Fruit fly (Drosophila melanogaster) whole organism, embryonic: ENCODE measurements around the gene CG6149.

Source experiments
- Antp ChIP-seq: fragments of 200-800 bp; sonication (Bioruptor generic); optimal IDR thresholded peaks from 3 replicates; lab custom pipeline; 2016; ENCODE audit warnings: missing biosample characterization, missing genetic modification characterization
- CG10321 ChIP-seq: fragments of 200-800 bp; sonication (Bioruptor generic); IDR thresholded peaks from 2 replicates; pipeline ENCODE4 v1.3.6; 2022; ENCODE audit warnings: missing biosample characterization, missing genetic modification characterization
- CG10565 ChIP-seq: fragments of 200-800 bp; sonication (Bioruptor generic); optimal IDR thresholded peaks from 3 replicates; lab custom pipeline; 2016; ENCODE audit warnings: missing biosample characterization, mild to moderate bottlenecking, missing genetic modification characterization
- CG12219 ChIP-seq: fragments of 200-800 bp; sonication (Bioruptor generic); optimal IDR thresholded peaks from 3 replicates; lab custom pipeline; 2018; ENCODE audit warnings: missing biosample characterization, mild to moderate bottlenecking, missing genetic modification characterization
- CG13296 ChIP-seq: fragments of 200-800 bp; sonication (Bioruptor generic); optimal IDR thresholded peaks from 3 replicates; lab custom pipeline; 2018; ENCODE audit warnings: missing biosample characterization, mild to moderate bottlenecking, missing genetic modification characterization
- CG13624 ChIP-seq: fragments of 200-800 bp; sonication (Bioruptor generic); optimal IDR thresholded peaks from 2 replicates; lab custom pipeline; 2016; ENCODE audit warnings: missing biosample characterization, missing genetic modification characterization
- CG14710 ChIP-seq: fragments of 200-800 bp; sonication (Bioruptor generic); optimal IDR thresholded peaks from 3 replicates; lab custom pipeline; 2019; ENCODE audit warnings: missing biosample characterization, mild to moderate bottlenecking, missing genetic modification characterization, moderate library complexity
- CG14965 ChIP-seq: fragments of 200-800 bp; sonication (Bioruptor generic); optimal IDR thresholded peaks from 2 replicates; lab custom pipeline; 2016; ENCODE audit warnings: missing biosample characterization, missing genetic modification characterization, borderline replicate concordance
- CG17829 ChIP-seq: fragments of 200-800 bp; optimal IDR thresholded peaks from 2 replicates; lab custom pipeline; 2019; ENCODE audit warnings: missing biosample characterization, mild to moderate bottlenecking, missing genetic modification characterization, moderate library complexity
- CG18011 ChIP-seq: fragments of 200-800 bp; sonication (Bioruptor generic); optimal IDR thresholded peaks from 2 replicates; lab custom pipeline; 2017; ENCODE audit warnings: missing biosample characterization, missing genetic modification characterization, mild to moderate bottlenecking, moderate library complexity, missing genotype
- CG2712 ChIP-seq: fragments of 200-800 bp; optimal IDR thresholded peaks from 3 replicates; lab custom pipeline; 2019; ENCODE audit warnings: missing biosample characterization, mild to moderate bottlenecking, missing genetic modification characterization, moderate library complexity
- CG31224 ChIP-seq: fragments of 200-800 bp; sonication (Bioruptor generic); IDR thresholded peaks from 2 replicates; pipeline ENCODE4 v1.3.6; 2022; ENCODE audit warnings: missing biosample characterization, missing genetic modification characterization
- CG31388 ChIP-seq: fragments of 200-800 bp; sonication (Bioruptor generic); optimal IDR thresholded peaks from 2 replicates; lab custom pipeline; 2016; ENCODE audit warnings: missing biosample characterization, missing genetic modification characterization
- CG31441 ChIP-seq: fragments of 200-800 bp; sonication (Bioruptor generic); IDR thresholded peaks from 2 replicates; pipeline ENCODE4 v1.3.6; 2022; ENCODE audit warnings: missing biosample characterization, missing genetic modification characterization
- CG4617 ChIP-seq: fragments of 200-800 bp; sonication (Bioruptor generic); optimal IDR thresholded peaks from 3 replicates; lab custom pipeline; 2016; ENCODE audit warnings: missing biosample characterization, missing genetic modification characterization, borderline replicate concordance
- CG4730 ChIP-seq: fragments of 200-800 bp; sonication (Bioruptor generic); IDR thresholded peaks from 2 replicates; pipeline ENCODE4 v1.3.6; 2022; ENCODE audit warnings: missing biosample characterization, missing genetic modification characterization
- CG5180 ChIP-seq: fragments of 200-800 bp; sonication (Bioruptor generic); optimal IDR thresholded peaks from 3 replicates; lab custom pipeline; 2017; ENCODE audit warnings: missing biosample characterization, missing genetic modification characterization, mild to moderate bottlenecking, moderate library complexity, missing genetic modification reagents
- CG6654 ChIP-seq: fragments of 200-800 bp; sonication (Bioruptor generic); optimal IDR thresholded peaks from 2 replicates; lab custom pipeline; 2017; ENCODE audit warnings: missing biosample characterization, mild to moderate bottlenecking, missing genetic modification characterization
- Dek ChIP-seq: fragments of 200-800 bp; sonication (Bioruptor generic); optimal IDR thresholded peaks from 3 replicates; lab custom pipeline; 2019; ENCODE audit warnings: missing biosample characterization, mild to moderate bottlenecking, missing genetic modification characterization, moderate library complexity
- Hey ChIP-seq: fragments of 200-800 bp; sonication (Bioruptor generic); optimal IDR thresholded peaks from 3 replicates; lab custom pipeline; 2018; ENCODE audit warnings: missing biosample characterization, mild to moderate bottlenecking, missing genetic modification characterization
- Hmr ChIP-seq: fragments of 200-800 bp; sonication (Bioruptor generic); optimal IDR thresholded peaks from 3 replicates; lab custom pipeline; 2017; ENCODE audit warnings: mild to moderate bottlenecking, missing biosample characterization, missing genetic modification reagents, missing genetic modification characterization
- Hsf ChIP-seq: fragments of 200-800 bp; sonication (Bioruptor generic); optimal IDR thresholded peaks from 3 replicates; lab custom pipeline; 2016; ENCODE audit warnings: missing biosample characterization, missing genetic modification characterization
- Kr ChIP-seq: fragments of 200-800 bp; sonication (Bioruptor generic); optimal IDR thresholded peaks from 2 replicates; lab custom pipeline; 2017; ENCODE audit warnings: missing biosample characterization, mild to moderate bottlenecking, missing genetic modification characterization
- MTF-1 ChIP-seq: fragments of 200-800 bp; sonication (Bioruptor generic); optimal IDR thresholded peaks from 2 replicates; lab custom pipeline; 2018; ENCODE audit warnings: missing biosample characterization, mild to moderate bottlenecking, missing genetic modification characterization, borderline replicate concordance
- Meics ChIP-seq: fragments of 200-800 bp; sonication (Bioruptor generic); optimal IDR thresholded peaks from 2 replicates; lab custom pipeline; 2017; ENCODE audit warnings: missing biosample characterization, mild to moderate bottlenecking, missing genetic modification characterization
- NC2α ChIP-seq: fragments of 200-800 bp; sonication (Bioruptor generic); optimal IDR thresholded peaks from 2 replicates; lab custom pipeline; 2016; ENCODE audit warnings: missing biosample characterization, missing genetic modification characterization
- Nf-YA ChIP-seq: fragments of 200-800 bp; sonication (Bioruptor generic); IDR thresholded peaks from 2 replicates; pipeline ENCODE4 v1.3.6; 2022; ENCODE audit warnings: missing biosample characterization, missing genetic modification characterization
- Ssrp ChIP-seq: fragments of 200-800 bp; sonication (Bioruptor generic); optimal IDR thresholded peaks from 2 replicates; lab custom pipeline; 2018; ENCODE audit warnings: missing biosample characterization, mild to moderate bottlenecking, missing genetic modification characterization, moderate library complexity
- YL-1 ChIP-seq: fragments of 200-800 bp; sonication (Bioruptor generic); optimal IDR thresholded peaks from 3 replicates; lab custom pipeline; 2017; ENCODE audit warnings: missing biosample characterization, mild to moderate bottlenecking, missing genetic modification characterization
- ci ChIP-seq: fragments of 200-800 bp; sonication (Bioruptor generic); IDR thresholded peaks from 3 replicates; pipeline ENCODE4 v1.3.6; 2022; ENCODE audit warnings: missing biosample characterization, missing genetic modification characterization
- dan ChIP-seq: fragments of 200-800 bp; sonication (Bioruptor generic); IDR thresholded peaks from 2 replicates; pipeline ENCODE4 v1.3.6; 2022; ENCODE audit warnings: missing biosample characterization, missing genetic modification characterization
- dpn ChIP-seq, 2 experiments: fragments of 200-800 bp; sonication (Bioruptor generic); optimal IDR thresholded peaks; 3 replicates each; lab custom pipeline; 2016; ENCODE audit warnings: missing biosample characterization in 2 of 2, missing genetic modification characterization in 2 of 2
- dysf ChIP-seq: fragments of 200-800 bp; sonication (Bioruptor generic); IDR thresholded peaks from 3 replicates; pipeline ENCODE4 v1.3.6; 2022; ENCODE audit warnings: missing biosample characterization, missing genetic modification characterization
- fru ChIP-seq: fragments of >200 bp; optimal IDR thresholded peaks from 2 replicates; lab custom pipeline; 2017
- gro ChIP-seq: fragments of 200-800 bp; sonication (Bioruptor generic); optimal IDR thresholded peaks from 2 replicates; lab custom pipeline; 2016; ENCODE audit warnings: missing biosample characterization, missing genetic modification characterization
- gt ChIP-seq: fragments of 200-800 bp; sonication (Bioruptor generic); IDR thresholded peaks from 2 replicates; pipeline ENCODE4 v1.3.6; 2022; ENCODE audit warnings: missing biosample characterization, missing genetic modification characterization
- h ChIP-seq: fragments of >200 bp; optimal IDR thresholded peaks from 2 replicates; lab custom pipeline; 2017
- jigr1 ChIP-seq: fragments of 200-800 bp; sonication (Bioruptor generic); IDR thresholded peaks from 3 replicates; pipeline ENCODE4 v1.3.6; 2022; ENCODE audit warnings: missing biosample characterization, missing genetic modification characterization
- nerfin-2 ChIP-seq: fragments of 200-800 bp; sonication (Bioruptor generic); IDR thresholded peaks from 2 replicates; pipeline ENCODE4 v1.3.6; 2022; ENCODE audit warnings: missing biosample characterization, missing genetic modification characterization; ENCODE audit not compliant: partially characterized antibody
- peb ChIP-seq: fragments of 200-800 bp; sonication (Bioruptor generic); IDR thresholded peaks from 2 replicates; pipeline ENCODE4 v1.3.6; 2022; ENCODE audit warnings: missing biosample characterization, missing genetic modification characterization
- phol ChIP-seq: fragments of 200-800 bp; sonication (Bioruptor generic); optimal IDR thresholded peaks from 3 replicates; lab custom pipeline; 2018; ENCODE audit warnings: missing biosample characterization, mild to moderate bottlenecking, missing genetic modification characterization, moderate library complexity
- pita ChIP-seq: fragments of 200-800 bp; sonication (Bioruptor generic); optimal IDR thresholded peaks from 2 replicates; lab custom pipeline; 2017; ENCODE audit warnings: missing biosample characterization, mild to moderate bottlenecking, missing genetic modification characterization
- sens-2 ChIP-seq: fragments of 200-800 bp; sonication (Bioruptor generic); IDR thresholded peaks from 2 replicates; pipeline ENCODE4 v1.3.6; 2022; ENCODE audit warnings: missing biosample characterization, missing genetic modification characterization
- slbo ChIP-seq: fragments of 200-800 bp; sonication (Bioruptor generic); IDR thresholded peaks from 2 replicates; pipeline ENCODE4 v1.3.6; 2022; ENCODE audit warnings: missing biosample characterization, missing genetic modification characterization
- sob ChIP-seq: fragments of 200-800 bp; sonication (Bioruptor generic); IDR thresholded peaks from 2 replicates; pipeline ENCODE4 v1.3.6; 2022; ENCODE audit warnings: missing biosample characterization, missing genetic modification characterization
- sr ChIP-seq: fragments of 200-800 bp; sonication (Bioruptor generic); IDR thresholded peaks from 3 replicates; pipeline ENCODE4 v1.3.6; 2022; ENCODE audit warnings: missing biosample characterization, missing genetic modification characterization
- tll ChIP-seq, 2 experiments: fragments of 200-800 bp in 1 of 2; fragments of >200 bp in 1 of 2; sonication (Bioruptor generic) in 1 of 2; optimal IDR thresholded peaks; 2 replicates each; lab custom pipeline; 2017 to 2019; ENCODE audit warnings: missing biosample characterization in 2 of 2, missing genetic modification characterization in 2 of 2, mild to moderate bottlenecking in 1 of 2, moderate library complexity in 1 of 2
- toy ChIP-seq: fragments of 200-800 bp; sonication (Bioruptor generic); IDR thresholded peaks from 2 replicates; pipeline ENCODE4 v1.3.6; 2022; ENCODE audit warnings: missing biosample characterization, missing genetic modification characterization
- trem ChIP-seq: fragments of 200-800 bp; optimal IDR thresholded peaks from 3 replicates; lab custom pipeline; 2019; ENCODE audit warnings: missing biosample characterization, mild to moderate bottlenecking, missing genetic modification characterization, moderate library complexity
- ttk ChIP-seq: fragments of 200-800 bp; sonication (Bioruptor generic); IDR thresholded peaks from 2 replicates; pipeline ENCODE4 v2.1.2; 2022; ENCODE audit warnings: missing biosample characterization, missing genetic modification characterization

CG6149 gene

dm6 chr3L:11416495-11417272 is 18.6 kb downstream of the CG6149 start (continued):
- peak; percentile 64 for TF ChIP-seq CG5180
- TF ChIP-seq fru = no peak
- peak; percentile 71 for TF ChIP-seq CG13624 (GFP tag; lab: Kevin White, UChicago)
- peak; percentile 77 to 83 for TF ChIP-seq dpn (GFP tag; optimal IDR thresholded peaks at IDR 0.05; lab: Kevin White, UChicago)
- peak; percentile 5 for TF ChIP-seq Kr (GFP tag; lab: Kevin White, UChicago)
- TF ChIP-seq CG4730 (GFP tag; lab: Robert Waterston, UW) = peak; percentile 91
- TF ChIP-seq h (lab: Kevin White, UChicago) = no peak
- peak; percentile 94 for TF ChIP-seq Nf-YA
- TF ChIP-seq Meics (GFP tag; lab: Kevin White, UChicago) = no peak
- peak; percentile 92 for TF ChIP-seq Antp (GFP tag; lab: Kevin White, UChicago)
- TF ChIP-seq dysf = peak; percentile 92
- peak; percentile 84 for TF ChIP-seq Ssrp (tag; lab: Kevin White, UChicago)
- TF ChIP-seq gt (GFP tag; lab: Robert Waterston, UW) = peak; percentile 93
- TF ChIP-seq peb = peak; percentile 92
- TF ChIP-seq CG31388 (GFP tag; lab: Kevin White, UChicago) = peak; percentile 78
- TF ChIP-seq trem (tag; lab: Kevin White, UChicago) = peak; percentile 32
- peak; percentile 61 for TF ChIP-seq CG31441 (GFP tag; lab: Robert Waterston, UW)
- peak; percentile 8 for TF ChIP-seq Hey (tag; lab: Kevin White, UChicago)
- peak; percentile 32 for TF ChIP-seq Hmr
- TF ChIP-seq tll (GFP tag; optimal IDR thresholded peaks at IDR 0.05; lab: Kevin White, UChicago) = no peak
- TF ChIP-seq ci (GFP tag; lab: Robert Waterston, UW) = peak; percentile 98
- TF ChIP-seq YL-1 (GFP tag; lab: Kevin White, UChicago) = no peak
- TF ChIP-seq CG12219 (GFP tag; lab: Kevin White, UChicago) = peak; percentile 66
- peak; percentile 63 for TF ChIP-seq NC2α (GFP tag; lab: Kevin White, UChicago)
- peak; percentile 80 for TF ChIP-seq sr (GFP tag; lab: Robert Waterston, UW)
- TF ChIP-seq phol = peak; percentile 84
- peak; percentile 95 for TF ChIP-seq sens-2 (GFP tag; lab: Robert Waterston, UW)
- TF ChIP-seq CG10565 (GFP tag; lab: Kevin White, UChicago) = peak; percentile 72
- TF ChIP-seq ttk (GFP tag; lab: Robert Waterston, UW) = peak; percentile 97
- no peak for TF ChIP-seq pita (GFP tag; lab: Kevin White, UChicago)
- TF ChIP-seq CG14710 (tag; lab: Kevin White, UChicago) = peak; percentile 75
- peak; percentile 58 for TF ChIP-seq CG6654 (GFP tag; lab: Kevin White, UChicago)
- peak; percentile 58 for TF ChIP-seq Dek (tag; lab: Kevin White, UChicago)
- peak; percentile 61 for TF ChIP-seq CG4617 (GFP tag; lab: Kevin White, UChicago)
- no peak for TF ChIP-seq gro (GFP tag; lab: Kevin White, UChicago)
- TF ChIP-seq dan = peak; percentile 81; the same call in 1 of the 2 replicates
- peak; percentile 80 for TF ChIP-seq Hsf (GFP tag; lab: Kevin White, UChicago)
- TF ChIP-seq CG17829 = peak; percentile 38
- TF ChIP-seq CG10321 = peak; percentile 68
- TF ChIP-seq jigr1 (GFP tag; lab: Robert Waterston, UW) = peak; percentile 84
- TF ChIP-seq CG18011 (GFP tag; lab: Kevin White, UChicago) = no peak
- peak; percentile 74 for TF ChIP-seq slbo (GFP tag; lab: Robert Waterston, UW)
- no peak for TF ChIP-seq nerfin-2
- TF ChIP-seq CG14965 (GFP tag; lab: Kevin White, UChicago) = peak; percentile 75
- TF ChIP-seq toy (GFP tag; lab: Robert Waterston, UW) = peak; percentile 58
- no peak for TF ChIP-seq CG13296 (GFP tag; lab: Kevin White, UChicago)
- peak; percentile 86 for TF ChIP-seq sob (GFP tag; lab: Robert Waterston, UW)
- TF ChIP-seq CG31224 (GFP tag; lab: Robert Waterston, UW) = peak; percentile 71
- peak; percentile 59 for TF ChIP-seq CG2712 (tag; lab: Kevin White, UChicago)
- peak; percentile 77 for TF ChIP-seq MTF-1 (GFP tag; lab: Kevin White, UChicago)
